Fruit fly (Drosophila melanogaster): ENCODE data around the gene wupA.

The wupA gene

dm6 chrX:18136910-18137849 lies 20.5 kb upstream of the wupA start, which contains the start of gene ari-1 (continued):
- TF ChIP-seq Fer1 (GFP tag; optimal IDR thresholded peaks at IDR 0.05), result peak; percentile 1
- no peak for TF ChIP-seq CG3995 (GFP tag; optimal IDR thresholded peaks at IDR 0.05)
- TF ChIP-seq Med (GFP tag), result peak; percentile 76
- peak; percentile 19; the same call in 1 of the 2 replicates for TF ChIP-seq Scr (GFP tag; IDR thresholded peaks at IDR 0.05; ENCODE audit: partially characterized antibody)
- peak; percentile 35 for TF ChIP-seq ATbp (GFP tag; optimal IDR thresholded peaks at IDR 0.05)
- TF ChIP-seq Opbp (GFP tag; IDR thresholded peaks at IDR 0.05; ENCODE audit: partially characterized antibody), result peak; percentile 46; the same call in 1 of the 3 replicates
- no peak; the same call in 1 of the 2 replicates for TF ChIP-seq unc-4 (GFP tag; IDR thresholded peaks at IDR 0.05; ENCODE audit: partially characterized antibody)
- TF ChIP-seq inv (GFP tag; IDR thresholded peaks at IDR 0.05; ENCODE audit: partially characterized antibody), result 0 out of 2 replicates have a peak, but pooled peaks have one; percentile 10
- no peak for TF ChIP-seq cwo (GFP tag; optimal IDR thresholded peaks at IDR 0.05)
- TF ChIP-seq hb (GFP tag; IDR thresholded peaks at IDR 0.05; ENCODE audit: partially characterized antibody), result 0 out of 3 replicates have a peak, but pooled peaks have one; percentile 55
- 0 out of 2 replicates have a peak, but pooled peaks have one; percentile 19 for TF ChIP-seq CG42726 (GFP tag; IDR thresholded peaks at IDR 0.05; ENCODE audit: partially characterized antibody)
- TF ChIP-seq chinmo (GFP tag; IDR thresholded peaks at IDR 0.05; ENCODE audit: partially characterized antibody), result 0 out of 4 replicates have a peak, but pooled peaks have one; percentile 53
- TF ChIP-seq MBD-R2 (GFP tag; IDR thresholded peaks at IDR 0.05), result peak; percentile 35; the same call in 1 of the 2 replicates
- TF ChIP-seq h (optimal IDR thresholded peaks at IDR 0.05), result no peak
- peak; percentile 61 for TF ChIP-seq CG13624 (GFP tag; optimal IDR thresholded peaks at IDR 0.05)
- TF ChIP-seq CG14441 (GFP tag; IDR thresholded peaks at IDR 0.05), result no peak
- peak in 1 of 3 experiments; percentile 45 for TF ChIP-seq lola (GFP tag; optimal IDR thresholded peaks at IDR 0.05)
- no peak for TF ChIP-seq CG16863 (GFP tag; optimal IDR thresholded peaks at IDR 0.05)
- peak; percentile 40 for TF ChIP-seq CG10267 (tag; optimal IDR thresholded peaks at IDR 0.05)
- peak; percentile 50 for TF ChIP-seq CG4617 (GFP tag; optimal IDR thresholded peaks at IDR 0.05; ENCODE audit: borderline replicate concordance)
- TF ChIP-seq BEAF-32 (GFP tag; optimal IDR thresholded peaks at IDR 0.05), result peak; percentile 54
- TF ChIP-seq CG17829 (tag; optimal IDR thresholded peaks at IDR 0.05), result peak; percentile 5
- TF ChIP-seq hth (optimal IDR thresholded peaks at IDR 0.05), result no peak
- TF ChIP-seq Nf-YC (tag; optimal IDR thresholded peaks at IDR 0.05), result peak; percentile 12
- TF ChIP-seq CG6791 (GFP tag; IDR thresholded peaks at IDR 0.05; ENCODE audit: partially characterized antibody), result peak; percentile 57; the same call in 2 of the 3 replicates
- no peak for TF ChIP-seq CG8290 (GFP tag; optimal IDR thresholded peaks at IDR 0.05)
- peak in 1 of 2 experiments; percentile 52 for TF ChIP-seq CG8290 (tag; optimal IDR thresholded peaks at IDR 0.05)
- peak; percentile 9 for TF ChIP-seq Hmr (GFP tag; optimal IDR thresholded peaks at IDR 0.05)
- TF ChIP-seq CG7928 (GFP tag; optimal IDR thresholded peaks at IDR 0.05), result peak; percentile 68
- no peak for TF ChIP-seq CG5180 (GFP tag; optimal IDR thresholded peaks at IDR 0.05)
- TF ChIP-seq ewg (GFP tag; optimal IDR thresholded peaks at IDR 0.05), result peak; percentile 62
- peak; percentile 32 for TF ChIP-seq gro (GFP tag; optimal IDR thresholded peaks at IDR 0.05)
- peak; percentile 60 for TF ChIP-seq pzg (GFP tag; optimal IDR thresholded peaks at IDR 0.05)
- peak; percentile 66 for TF ChIP-seq sens (GFP tag)
- TF ChIP-seq CG16813 (GFP tag; IDR thresholded peaks at IDR 0.05; ENCODE audit: partially characterized antibody), result peak; percentile 46
- TF ChIP-seq gfzf (GFP tag; optimal IDR thresholded peaks at IDR 0.05), result peak; percentile 82
- TF ChIP-seq CG7963 (GFP tag; IDR thresholded peaks at IDR 0.05; ENCODE audit: partially characterized antibody), result 0 out of 3 replicates have a peak, but pooled peaks have one; percentile 29
- TF ChIP-seq CG3065 (GFP tag; optimal IDR thresholded peaks at IDR 0.05), result no peak
- TF ChIP-seq row (GFP tag; IDR thresholded peaks at IDR 0.05), result peak; percentile 56
- TF ChIP-seq MESR4 (GFP tag; optimal IDR thresholded peaks at IDR 0.05), result peak; percentile 90
- no peak for TF ChIP-seq btn (GFP tag; optimal IDR thresholded peaks at IDR 0.05)
- peak; percentile 17 for TF ChIP-seq lbe (GFP tag; optimal IDR thresholded peaks at IDR 0.05)
- peak; percentile 57 for TF ChIP-seq CG15514 (GFP tag; optimal IDR thresholded peaks at IDR 0.05)
- TF ChIP-seq Gug (GFP tag; IDR thresholded peaks at IDR 0.05), result peak; percentile 5; the same call in 1 of the 4 replicates
